Worm (Caenorhabditis elegans): ENCODE measurements around the gene C01G6.2.

- TF ChIP-seq F13C5.2 (tag; optimal IDR thresholded peaks at IDR 0.05) (no peak), flt-1 (GFP tag; IDR thresholded peaks at IDR 0.05) (no peak), ama-1 (optimal IDR thresholded peaks at IDR 0.05) (no peak), ets-7 (tag; optimal IDR thresholded peaks at IDR 0.05) (no peak), tbx-11 (GFP tag; IDR thresholded peaks at IDR 0.05) (no peak), B0310.2 (tag; optimal IDR thresholded peaks at IDR 0.05) (no peak), pes-1 (GFP tag; IDR thresholded peaks at IDR 0.05) (no peak), ceh-36 (tag; optimal IDR thresholded peaks at IDR 0.05) (no peak), sea-1 (GFP tag; conservative IDR thresholded peaks at IDR 0.05) (no peak), ceh-13 (GFP tag; optimal IDR thresholded peaks at IDR 0.05) (no peak)
Observed at ce11 chrII:9269588-9269987, 2.7 kb downstream of the C01G6.2 start, which contains the start of gene C01G6.3.
